Fruit fly (Drosophila melanogaster) whole organism, embryonic: ENCODE results near the gene Cchl.

Source experiments
- ATbp ChIP-seq: fragments of 200-800 bp; sonication (Bioruptor generic); optimal IDR thresholded peaks from 2 replicates; lab custom pipeline; 2017; ENCODE audit warnings: missing biosample characterization, mild to moderate bottlenecking, missing genetic modification characterization, missing genetic modification reagents
- Ada2b ChIP-seq: fragments of 200-800 bp; sonication (Bioruptor generic); IDR thresholded peaks from 2 replicates; pipeline ENCODE4 v1.3.6; 2022; ENCODE audit warnings: missing biosample characterization, missing genetic modification characterization
- BtbVII ChIP-seq: fragments of 200-800 bp; sonication (Bioruptor generic); optimal IDR thresholded peaks from 3 replicates; lab custom pipeline; 2017; ENCODE audit warnings: missing biosample characterization, mild to moderate bottlenecking, missing genetic modification characterization
- CG11560 ChIP-seq: fragments of 200-800 bp; sonication (Bioruptor generic); IDR thresholded peaks from 3 replicates; pipeline ENCODE4 v1.3.6; 2022; ENCODE audit warnings: missing biosample characterization, missing genetic modification characterization
- CG12155 ChIP-seq: fragments of 200-800 bp; sonication (Bioruptor generic); optimal IDR thresholded peaks from 3 replicates; lab custom pipeline; 2016; ENCODE audit warnings: missing biosample characterization, missing genetic modification characterization
- CG12219 ChIP-seq: fragments of 200-800 bp; sonication (Bioruptor generic); optimal IDR thresholded peaks from 3 replicates; lab custom pipeline; 2018; ENCODE audit warnings: missing biosample characterization, mild to moderate bottlenecking, missing genetic modification characterization
- CG12744 ChIP-seq: fragments of 200-800 bp; sonication (Bioruptor generic); optimal IDR thresholded peaks from 2 replicates; lab custom pipeline; 2016; ENCODE audit warnings: missing biosample characterization, missing genetic modification characterization
- CG14014 ChIP-seq: fragments of 200-800 bp; sonication (Bioruptor generic); IDR thresholded peaks from 2 replicates; pipeline ENCODE4 v1.3.6; 2022; ENCODE audit warnings: missing biosample characterization, missing genetic modification characterization
- CG14860 ChIP-seq: fragments of 200-800 bp; sonication (Bioruptor generic); IDR thresholded peaks from 3 replicates; pipeline ENCODE4 v1.3.6; 2022; ENCODE audit warnings: missing biosample characterization, missing genetic modification characterization; ENCODE audit not compliant: partially characterized antibody
- CG15601 ChIP-seq: fragments of 200-800 bp; sonication (Bioruptor generic); optimal IDR thresholded peaks from 3 replicates; lab custom pipeline; 2019; ENCODE audit warnings: missing biosample characterization, mild to moderate bottlenecking, missing genetic modification characterization, moderate library complexity
- CG15696 ChIP-seq: fragments of 200-800 bp; sonication (Bioruptor generic); optimal IDR thresholded peaks from 2 replicates; lab custom pipeline; 2019; ENCODE audit warnings: missing biosample characterization, mild to moderate bottlenecking, missing genetic modification characterization, moderate library complexity
- CG1647 ChIP-seq: fragments of 200-800 bp; sonication (Bioruptor generic); optimal IDR thresholded peaks from 3 replicates; lab custom pipeline; 2016; ENCODE audit warnings: missing biosample characterization, missing genetic modification characterization
- CG17912 ChIP-seq: fragments of 200-800 bp; sonication (Bioruptor generic); optimal IDR thresholded peaks from 2 replicates; lab custom pipeline; 2018; ENCODE audit warnings: missing biosample characterization, mild to moderate bottlenecking, missing genetic modification characterization
- CG18764 ChIP-seq: fragments of 200-800 bp; sonication (Bioruptor generic); optimal IDR thresholded peaks from 3 replicates; lab custom pipeline; 2016; ENCODE audit warnings: missing biosample characterization, missing genetic modification characterization
- CG31224 ChIP-seq: fragments of 200-800 bp; sonication (Bioruptor generic); IDR thresholded peaks from 2 replicates; pipeline ENCODE4 v1.3.6; 2022; ENCODE audit warnings: missing biosample characterization, missing genetic modification characterization
- CG31388 ChIP-seq: fragments of 200-800 bp; sonication (Bioruptor generic); optimal IDR thresholded peaks from 2 replicates; lab custom pipeline; 2016; ENCODE audit warnings: missing biosample characterization, missing genetic modification characterization
- CG34376 ChIP-seq: fragments of 200-800 bp; sonication (Bioruptor generic); optimal IDR thresholded peaks from 2 replicates; lab custom pipeline; 2018; ENCODE audit warnings: missing biosample characterization, mild to moderate bottlenecking, missing genetic modification characterization
- CG3838 ChIP-seq: fragments of 200-800 bp; sonication (Bioruptor generic); optimal IDR thresholded peaks from 3 replicates; lab custom pipeline; 2016; ENCODE audit warnings: missing biosample characterization, missing genetic modification characterization
- CG4328 ChIP-seq: fragments of 200-800 bp; sonication (Bioruptor generic); optimal IDR thresholded peaks from 3 replicates; lab custom pipeline; 2017; ENCODE audit warnings: missing biosample characterization, missing genetic modification reagents, missing genetic modification characterization
- CG5245 ChIP-seq: fragments of 200-800 bp; sonication (Bioruptor generic); optimal IDR thresholded peaks from 3 replicates; lab custom pipeline; 2016; ENCODE audit warnings: missing biosample characterization, missing genetic modification characterization
- CG6272 ChIP-seq: fragments of 200-800 bp; sonication (Bioruptor generic); IDR thresholded peaks from 2 replicates; pipeline ENCODE4 v1.3.6; 2022; ENCODE audit warnings: missing biosample characterization, missing genetic modification characterization
- CG6813 ChIP-seq: fragments of 200-800 bp; sonication (Bioruptor generic); optimal IDR thresholded peaks from 2 replicates; lab custom pipeline; 2017; ENCODE audit warnings: missing biosample characterization, missing genetic modification characterization, mild to moderate bottlenecking, moderate library complexity, missing genetic modification reagents
- CG8089 ChIP-seq: fragments of 200-800 bp; sonication (Bioruptor generic); optimal IDR thresholded peaks from 3 replicates; lab custom pipeline; 2016; ENCODE audit warnings: missing biosample characterization, missing genetic modification characterization
- CTCF ChIP-seq: fragments of 200-800 bp; sonication (Bioruptor generic); optimal IDR thresholded peaks from 2 replicates; lab custom pipeline; 2017; ENCODE audit warnings: missing biosample characterization, mild to moderate bottlenecking, missing genetic modification characterization, moderate library complexity
- Eip74EF ChIP-seq, 2 experiments: fragments of 200-800 bp in 1 of 2; fragments of >200 bp in 1 of 2; sonication (Bioruptor generic) in 1 of 2; optimal IDR thresholded peaks; 2 replicates each; lab custom pipeline; 2017 to 2019; ENCODE audit warnings: missing biosample characterization in 2 of 2, missing genetic modification characterization in 2 of 2, mild to moderate bottlenecking in 1 of 2, moderate library complexity in 1 of 2
- Gug ChIP-seq: fragments of 200-800 bp; sonication (Bioruptor generic); IDR thresholded peaks from 4 replicates; pipeline ENCODE4 v1.3.6; 2022; ENCODE audit warnings: missing biosample characterization, missing genetic modification characterization
- H15 ChIP-seq: fragments of 200-800 bp; sonication (Bioruptor generic); IDR thresholded peaks from 3 replicates; pipeline ENCODE4 v1.3.6; 2022; ENCODE audit warnings: missing biosample characterization, missing genetic modification characterization
- HmgD ChIP-seq: fragments of 200-800 bp; sonication (Bioruptor generic); optimal IDR thresholded peaks from 3 replicates; lab custom pipeline; 2016; ENCODE audit warnings: missing biosample characterization, missing genetic modification characterization
- Med ChIP-seq: fragments of 200-800 bp; sonication (Bioruptor generic); peaks from one replicate; lab custom pipeline; 2016; ENCODE audit warnings: missing biosample characterization, missing genetic modification characterization, mild to moderate bottlenecking, inconsistent platforms, moderate library complexity
- Mes4 ChIP-seq: fragments of 200-800 bp; sonication (Bioruptor generic); optimal IDR thresholded peaks from 2 replicates; lab custom pipeline; 2016; ENCODE audit warnings: missing biosample characterization, missing genetic modification characterization
- Myb ChIP-seq: fragments of 200-800 bp; sonication (Bioruptor generic); optimal IDR thresholded peaks from 2 replicates; lab custom pipeline; 2016; ENCODE audit warnings: missing biosample characterization, missing genetic modification characterization
- Vsx1 ChIP-seq: fragments of 200-800 bp; sonication (Bioruptor generic); optimal IDR thresholded peaks from 2 replicates; lab custom pipeline; 2017; ENCODE audit warnings: missing biosample characterization, mild to moderate bottlenecking, missing genetic modification characterization, missing genetic modification reagents
- Xrp1 ChIP-seq: fragments of 200-800 bp; sonication (Bioruptor generic); IDR thresholded peaks from 2 replicates; pipeline ENCODE4 v1.3.6; 2022; ENCODE audit warnings: missing biosample characterization, missing genetic modification characterization
- YL-1 ChIP-seq: fragments of 200-800 bp; sonication (Bioruptor generic); optimal IDR thresholded peaks from 3 replicates; lab custom pipeline; 2017; ENCODE audit warnings: missing biosample characterization, mild to moderate bottlenecking, missing genetic modification characterization
- ara ChIP-seq: fragments of 200-800 bp; sonication (Bioruptor generic); IDR thresholded peaks from 2 replicates; pipeline ENCODE4 v1.3.6; 2022; ENCODE audit warnings: missing biosample characterization, missing genetic modification characterization
- az2 ChIP-seq: fragments of 200-800 bp; sonication (Bioruptor generic); optimal IDR thresholded peaks from 3 replicates; lab custom pipeline; 2016; ENCODE audit warnings: missing biosample characterization, missing genetic modification characterization
- btn ChIP-seq: fragments of 200-800 bp; sonication (Bioruptor generic); optimal IDR thresholded peaks from 2 replicates; lab custom pipeline; 2016; ENCODE audit warnings: missing biosample characterization, missing genetic modification characterization
- chif ChIP-seq, 2 experiments: fragments of 200-800 bp; sonication (Bioruptor generic); optimal IDR thresholded peaks; 3 replicates each; lab custom pipeline; 2016; ENCODE audit warnings: missing biosample characterization in 2 of 2, missing genetic modification characterization in 2 of 2
- jumu ChIP-seq: fragments of 200-800 bp; sonication (Bioruptor generic); optimal IDR thresholded peaks from 3 replicates; lab custom pipeline; 2016; ENCODE audit warnings: missing biosample characterization, missing genetic modification characterization
- oc ChIP-seq: fragments of 200-800 bp; sonication (Bioruptor generic); optimal IDR thresholded peaks from 2 replicates; lab custom pipeline; 2018; ENCODE audit warnings: missing biosample characterization, mild to moderate bottlenecking, missing genetic modification characterization, moderate library complexity
- onecut ChIP-seq: fragments of 200-800 bp; sonication (Bioruptor generic); IDR thresholded peaks from 2 replicates; pipeline ENCODE4 v1.3.6; 2022; ENCODE audit warnings: missing biosample characterization, missing genetic modification characterization
- pum ChIP-seq: fragments of 200-800 bp; sonication (Bioruptor generic); optimal IDR thresholded peaks from 2 replicates; lab custom pipeline; 2016; ENCODE audit warnings: missing biosample characterization, missing genetic modification characterization
- scrt ChIP-seq: fragments of 200-800 bp; sonication (Bioruptor generic); optimal IDR thresholded peaks from 2 replicates; lab custom pipeline; 2018; ENCODE audit warnings: missing biosample characterization, mild to moderate bottlenecking, missing genetic modification characterization, moderate library complexity
- sim ChIP-seq: fragments of 200-800 bp; sonication (Bioruptor generic); IDR thresholded peaks from 2 replicates; pipeline ENCODE4 v1.3.6; 2022; ENCODE audit warnings: missing biosample characterization, missing genetic modification characterization
- sima ChIP-seq: fragments of 200-800 bp; sonication (Bioruptor generic); optimal IDR thresholded peaks from 2 replicates; lab custom pipeline; 2016; ENCODE audit warnings: missing biosample characterization, missing genetic modification characterization
- sna ChIP-seq: fragments of 200-800 bp; sonication (Bioruptor generic); IDR thresholded peaks from 2 replicates; pipeline ENCODE4 v1.3.6; 2022; ENCODE audit warnings: missing biosample characterization, missing genetic modification characterization; ENCODE audit not compliant: partially characterized antibody
- sob ChIP-seq: fragments of 200-800 bp; sonication (Bioruptor generic); IDR thresholded peaks from 2 replicates; pipeline ENCODE4 v1.3.6; 2022; ENCODE audit warnings: missing biosample characterization, missing genetic modification characterization
- tll ChIP-seq, 2 experiments: fragments of 200-800 bp in 1 of 2; fragments of >200 bp in 1 of 2; sonication (Bioruptor generic) in 1 of 2; optimal IDR thresholded peaks; 2 replicates each; lab custom pipeline; 2017 to 2019; ENCODE audit warnings: missing biosample characterization in 2 of 2, missing genetic modification characterization in 2 of 2, mild to moderate bottlenecking in 1 of 2, moderate library complexity in 1 of 2
- zfh2 ChIP-seq: fragments of 200-800 bp; sonication (Bioruptor generic); optimal IDR thresholded peaks from 2 replicates; lab custom pipeline; 2016; ENCODE audit warnings: missing biosample characterization, missing genetic modification characterization

Cchl gene

dm6 chr3R:22026922-22027742 is at the start of gene Cchl, which contains the start of gene ND-42:
Gene Cchl, minus strand, starts transcription at chr3R:22027480.
Gene ND-42, plus strand, starts transcription at chr3R:22027709.
- TF ChIP-seq Eip74EF (GFP tag; optimal IDR thresholded peaks at IDR 0.05; lab: Kevin White, UChicago) (no peak), CG34376 (GFP tag; lab: Kevin White, UChicago) (peak; percentile 78), CG11560 (tag; lab: Robert Waterston, UW) (peak; percentile 36; the same call in 1 of the 3 replicates), CG31388 (GFP tag; lab: Kevin White, UChicago) (peak; percentile 61), CG15601 (peak; percentile 61), CG14014 (GFP tag; lab: Robert Waterston, UW) (peak; percentile 56; the same call in 1 of the 2 replicates), az2 (GFP tag; lab: Kevin White, UChicago) (peak; percentile 81), chif (GFP tag; optimal IDR thresholded peaks at IDR 0.05; lab: Kevin White, UChicago) (peak; percentile 29 to 50), CG14860 (GFP tag; lab: Robert Waterston, UW) (peak; percentile 55; the same call in 1 of the 3 replicates), CG1647 (peak; percentile 65), CG12155 (GFP tag; lab: Kevin White, UChicago) (peak; percentile 85), sob (GFP tag; lab: Robert Waterston, UW) (peak; percentile 79), jumu (GFP tag; lab: Kevin White, UChicago) (peak; percentile 61), sim (GFP tag; lab: Robert Waterston, UW) (no peak), Ada2b (peak; percentile 52), CG3838 (peak; percentile 64), oc (no peak), BtbVII (GFP tag; lab: Kevin White, UChicago) (no peak), Xrp1 (peak; percentile 76), CG8089 (GFP tag; lab: Kevin White, UChicago) (peak; percentile 52), tll (GFP tag; optimal IDR thresholded peaks at IDR 0.05; lab: Kevin White, UChicago) (peak in 1 of 2 experiments; percentile 14), H15 (GFP tag; lab: Robert Waterston, UW) (peak; percentile 42; the same call in 1 of the 3 replicates), btn (no peak), scrt (GFP tag; lab: Kevin White, UChicago) (no peak), pum (GFP tag; lab: Kevin White, UChicago) (peak; percentile 70), Gug (GFP tag; lab: Robert Waterston, UW) (peak; percentile 44; the same call in 3 of the 4 replicates), zfh2 (GFP tag; lab: Kevin White, UChicago) (peak; percentile 79), CG6272 (peak; percentile 77), CG31224 (peak; percentile 41), CG12744 (GFP tag; lab: Kevin White, UChicago) (no peak), HmgD (peak; percentile 22), CG4328 (peak; percentile 81), Med (GFP tag; lab: Kevin White, UChicago) (peak; percentile 97), Myb (GFP tag; lab: Kevin White, UChicago) (peak; percentile 55), sna (GFP tag; lab: Robert Waterston, UW) (peak; percentile 65; the same call in 1 of the 2 replicates), Mes4 (GFP tag; lab: Kevin White, UChicago) (peak; percentile 60), CG15696 (tag; lab: Kevin White, UChicago) (peak; percentile 79), YL-1 (GFP tag; lab: Kevin White, UChicago) (peak; percentile 88), CTCF (GFP tag; lab: Kevin White, UChicago) (peak; percentile 48), CG17912 (GFP tag; lab: Kevin White, UChicago) (peak; percentile 33), ATbp (GFP tag; lab: Kevin White, UChicago) (no peak), CG5245 (GFP tag; lab: Kevin White, UChicago) (peak; percentile 66), Vsx1 (GFP tag; lab: Kevin White, UChicago) (no peak), sima (no peak), ara (GFP tag; lab: Robert Waterston, UW) (no peak; the same call in none of the 2 replicates), onecut (GFP tag; lab: Robert Waterston, UW) (peak; percentile 42; the same call in 1 of the 2 replicates), CG12219 (peak; percentile 50), CG18764 (GFP tag; lab: Kevin White, UChicago) (peak; percentile 80), CG6813 (GFP tag; lab: Kevin White, UChicago) (peak; percentile 54)
